Worm (Caenorhabditis elegans) whole organism, L2 larva: ENCODE measurements around the gene apc-11.

ENCODE experiments used
- F13H6.1 ChIP-seq: sonication (generic microtip); optimal IDR thresholded peaks from 2 replicates; lab custom pipeline; 2016; ENCODE audit warnings: missing genetic modification characterization, missing compliant biosample characterization
- R02D3.7 ChIP-seq: fragments of 150-350 bp; optimal IDR thresholded peaks from 2 replicates; lab custom pipeline; 2014; ENCODE audit warnings: missing biosample characterization, missing genetic modification characterization
- Y55F3AM.14 ChIP-seq: fragments of 200-800 bp; sonication (Bioruptor generic); optimal IDR thresholded peaks from 2 replicates; lab custom pipeline; 2018; ENCODE audit warnings: mild to moderate bottlenecking, missing genetic modification characterization, missing compliant biosample characterization
- aly-2 ChIP-seq: fragments of 150-350 bp; optimal IDR thresholded peaks from 2 replicates; lab custom pipeline; 2014; ENCODE audit warnings: missing biosample characterization, missing genetic modification characterization
- ama-1 ChIP-seq: fragments of 150-350 bp; optimal IDR thresholded peaks from 2 replicates; lab custom pipeline; 2018; ENCODE audit warnings: inconsistent platforms
- ceh-16 ChIP-seq: fragments of 150-350 bp; optimal IDR thresholded peaks from 2 replicates; lab custom pipeline; 2014; ENCODE audit warnings: missing biosample characterization, missing genetic modification characterization
- ceh-82 ChIP-seq: fragments of 150-350 bp; optimal IDR thresholded peaks from 2 replicates; lab custom pipeline; 2014; ENCODE audit warnings: missing biosample characterization, missing genetic modification characterization
- egl-27 ChIP-seq: sonication (generic microtip); optimal IDR thresholded peaks from 3 replicates; lab custom pipeline; 2017; ENCODE audit warnings: missing biosample characterization, missing genetic modification reagents, missing genetic modification characterization
- elt-1 ChIP-seq: fragments of 150-350 bp; optimal IDR thresholded peaks from 2 replicates; lab custom pipeline; 2014; ENCODE audit warnings: missing biosample characterization, missing genetic modification characterization
- elt-3 ChIP-seq: sonication (generic microtip); optimal IDR thresholded peaks from 2 replicates; lab custom pipeline; 2017; ENCODE audit warnings: missing biosample characterization, missing genetic modification characterization
- fos-1 ChIP-seq: fragments of 150-350 bp; optimal IDR thresholded peaks from 2 replicates; lab custom pipeline; 2014; ENCODE audit warnings: missing biosample characterization, missing genetic modification characterization
- gmeb-1 ChIP-seq: fragments of 150-350 bp; optimal IDR thresholded peaks from 2 replicates; lab custom pipeline; 2014; ENCODE audit warnings: missing biosample characterization, missing genetic modification characterization
- lin-11 ChIP-seq: fragments of 150-350 bp; sonication (generic microtip); optimal IDR thresholded peaks from 2 replicates; lab custom pipeline; 2014; ENCODE audit warnings: missing biosample characterization, missing genetic modification characterization, inconsistent platforms, mixed read lengths
- lin-13 ChIP-seq: fragments of 150-350 bp; optimal IDR thresholded peaks from 2 replicates; lab custom pipeline; 2014; ENCODE audit warnings: missing biosample characterization, missing genetic modification reagents, missing genetic modification characterization
- lin-39 ChIP-seq: fragments of 150-350 bp; optimal IDR thresholded peaks from 2 replicates; lab custom pipeline; 2014; ENCODE audit warnings: missing biosample characterization, missing genetic modification reagents, missing genetic modification characterization
- lsy-2 ChIP-seq, 2 experiments: fragments of 150-350 bp in 1 of 2; sonication (generic microtip) in 1 of 2; optimal IDR thresholded peaks; 2 replicates each; lab custom pipeline; 2014 to 2017; ENCODE audit warnings: missing biosample characterization in 2 of 2, missing genetic modification characterization in 2 of 2
- nhr-129 ChIP-seq: fragments of 150-350 bp; optimal IDR thresholded peaks from 2 replicates; lab custom pipeline; 2014; ENCODE audit warnings: missing biosample characterization, missing genetic modification characterization
- nhr-21 ChIP-seq: fragments of 150-350 bp; optimal IDR thresholded peaks from 2 replicates; lab custom pipeline; 2014; ENCODE audit warnings: missing biosample characterization, missing genetic modification characterization
- nhr-23 ChIP-seq: fragments of 150-350 bp; optimal IDR thresholded peaks from 2 replicates; lab custom pipeline; 2014; ENCODE audit warnings: missing biosample characterization, missing genetic modification reagents, missing genetic modification characterization
- nhr-237 ChIP-seq: fragments of 150-350 bp; optimal IDR thresholded peaks from 2 replicates; lab custom pipeline; 2014; ENCODE audit warnings: missing biosample characterization, missing genetic modification characterization
- nhr-6 ChIP-seq: fragments of 150-350 bp; optimal IDR thresholded peaks from 2 replicates; lab custom pipeline; 2014; ENCODE audit warnings: missing biosample characterization, missing genetic modification characterization
- nhr-77 ChIP-seq: fragments of 150-350 bp; optimal IDR thresholded peaks from 2 replicates; lab custom pipeline; 2014; ENCODE audit warnings: missing biosample characterization, missing genetic modification characterization
- peb-1 ChIP-seq: fragments of 150-350 bp; optimal IDR thresholded peaks from 2 replicates; lab custom pipeline; 2014; ENCODE audit warnings: missing biosample characterization, missing genetic modification characterization
- sem-4 ChIP-seq: fragments of 150-350 bp; optimal IDR thresholded peaks from 2 replicates; lab custom pipeline; 2014; ENCODE audit warnings: missing biosample characterization, missing genetic modification reagents, missing genetic modification characterization
- sma-3 ChIP-seq: sonication (generic microtip); optimal IDR thresholded peaks from 2 replicates; lab custom pipeline; 2016; ENCODE audit warnings: missing genetic modification reagents, missing genetic modification characterization, missing compliant biosample characterization
- sma-9 ChIP-seq, 2 experiments: fragments of 150-350 bp in 1 of 2; sonication (generic microtip) in 1 of 2; optimal IDR thresholded peaks; 2 replicates each; lab custom pipeline; 2014 to 2016; ENCODE audit warnings: missing genetic modification characterization in 2 of 2, mild to moderate bottlenecking in 1 of 2, missing biosample characterization in 1 of 2, missing compliant biosample characterization in 1 of 2, missing genetic modification reagents in 1 of 2, moderate library complexity in 1 of 2
- unc-39 ChIP-seq: fragments of 150-350 bp; optimal IDR thresholded peaks from 2 replicates; lab custom pipeline; 2014; ENCODE audit warnings: missing biosample characterization, missing genetic modification characterization
- unc-62 ChIP-seq: fragments of 150-350 bp; optimal IDR thresholded peaks from 2 replicates; lab custom pipeline; 2014; ENCODE audit warnings: missing biosample characterization, missing genetic modification reagents, missing genetic modification characterization
- zag-1 ChIP-seq: fragments of 150-350 bp; optimal IDR thresholded peaks from 2 replicates; lab custom pipeline; 2014; ENCODE audit warnings: missing biosample characterization, missing genetic modification characterization
- ztf-11 ChIP-seq: sonication (generic microtip); optimal IDR thresholded peaks from 2 replicates; lab custom pipeline; 2017; ENCODE audit warnings: missing biosample characterization, missing genetic modification characterization
- ztf-4 ChIP-seq: fragments of 150-350 bp; optimal IDR thresholded peaks from 2 replicates; lab custom pipeline; 2014; ENCODE audit warnings: missing biosample characterization, missing genetic modification characterization

The apc-11 gene

DNA sequence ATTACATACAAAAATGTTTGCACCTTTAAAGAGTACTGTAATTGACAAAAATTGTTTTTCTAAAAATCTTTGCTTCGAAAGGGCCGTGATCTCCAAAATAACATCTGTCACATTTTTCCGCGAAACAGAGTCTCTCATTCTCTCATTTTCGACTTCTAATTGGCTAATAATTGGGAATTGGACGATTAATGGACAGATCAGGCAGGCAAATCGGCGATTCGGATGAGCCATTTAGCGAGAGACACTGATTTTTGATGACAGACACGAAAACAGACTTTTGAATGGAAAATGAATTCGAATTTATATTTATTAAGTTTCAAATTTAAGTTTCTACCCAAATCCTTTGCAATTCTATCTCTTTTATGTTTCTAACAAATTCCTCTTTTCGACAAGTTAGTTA is 9.6 kb upstream of the apc-11 start:
- TF ChIP-seq F13H6.1 (tag; lab: Kevin White, UChicago) (no peak), gmeb-1 (no peak), R02D3.7 (tag; lab: Kevin White, UChicago) (no peak), ztf-11 (tag; lab: Kevin White, UChicago) (no peak), elt-3 (tag; lab: Kevin White, UChicago) (no peak), lsy-2 (tag; optimal IDR thresholded peaks at IDR 0.05; lab: Kevin White, UChicago) (no peak), lin-11 (no peak), nhr-21 (no peak), nhr-23 (tag; lab: Kevin White, UChicago) (no peak), lin-39 (tag; lab: Kevin White, UChicago) (no peak), lin-13 (GFP tag; lab: Kevin White, UChicago) (no peak), nhr-237 (tag; lab: Kevin White, UChicago) (no peak), zag-1 (no peak), nhr-77 (tag; lab: Kevin White, UChicago) (no peak), nhr-6 (tag; lab: Kevin White, UChicago) (no peak)
- TF ChIP-seq, all 48 proteins: peak for 0

DNA sequence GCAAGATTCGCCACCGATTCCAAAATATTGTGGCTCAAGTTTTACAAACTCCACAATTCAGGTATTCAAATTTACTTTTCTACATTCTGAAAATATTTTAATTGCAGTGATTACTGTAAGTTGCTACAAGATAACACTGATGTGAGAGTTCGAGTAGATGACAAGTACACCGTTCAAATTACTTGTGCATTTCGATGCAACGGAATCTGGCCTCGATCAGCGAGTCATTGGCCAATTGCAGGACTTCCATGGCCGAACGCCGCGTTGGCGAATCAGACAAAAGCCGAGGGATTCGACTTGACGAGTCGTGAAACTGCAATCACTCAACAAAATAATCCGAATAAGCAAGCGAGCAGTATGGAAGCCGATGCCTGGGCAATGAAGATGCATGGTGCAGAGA is 7.1 kb upstream of the apc-11 start:
- TF ChIP-seq nhr-21 (no peak), egl-27 (tag; lab: Kevin White, UChicago) (no peak), ceh-16 (tag; lab: Kevin White, UChicago) (no peak), elt-3 (tag; lab: Kevin White, UChicago) (no peak), ztf-4 (tag; lab: Kevin White, UChicago) (no peak), aly-2 (no peak), peb-1 (tag; lab: Kevin White, UChicago) (no peak), R02D3.7 (tag; lab: Kevin White, UChicago) (no peak), F13H6.1 (tag; lab: Kevin White, UChicago) (no peak)

DNA sequence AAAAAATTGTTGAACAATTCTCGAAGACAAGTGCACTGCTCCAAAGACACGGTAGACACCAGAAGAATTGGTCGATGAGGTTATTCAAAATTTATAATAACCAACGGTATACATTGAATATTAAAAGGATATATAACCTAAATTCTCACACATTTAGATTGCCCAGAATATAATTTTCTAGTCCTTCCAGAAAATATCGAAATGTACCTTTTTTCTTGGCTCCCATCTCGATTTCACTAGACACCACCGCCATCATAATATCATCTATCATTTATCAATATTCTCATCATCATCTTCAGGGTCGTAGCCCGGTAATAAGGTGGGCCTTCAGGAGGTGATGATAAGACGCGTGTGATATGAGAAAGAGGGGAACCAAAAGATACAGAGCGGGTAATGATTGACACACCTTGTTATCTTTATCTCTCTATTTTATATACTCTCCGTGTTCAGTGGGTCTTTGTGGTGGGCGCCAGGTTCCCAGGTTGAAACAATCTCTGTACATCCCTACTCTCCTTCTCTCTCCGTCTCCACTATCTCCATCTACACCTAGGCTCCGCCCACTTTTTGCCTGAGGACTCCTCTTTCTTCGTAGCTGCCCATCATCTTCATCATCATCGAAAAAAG is 6.0 kb upstream of the apc-11 start, which contains the start of gene mab-21:
Gene mab-21 (plus strand): TSS at position 615 of the 624 bp plus-strand sequence.
- no peak for TF ChIP-seq lin-39 (tag; lab: Kevin White, UChicago)
- no peak for TF ChIP-seq elt-3 (tag; lab: Kevin White, UChicago)
- no peak for TF ChIP-seq unc-39 (tag; lab: Kevin White, UChicago)
- TF ChIP-seq lsy-2 (tag; optimal IDR thresholded peaks at IDR 0.05; lab: Kevin White, UChicago): peak in 1 of 2 experiments; percentile 26
- no peak for TF ChIP-seq R02D3.7 (tag; lab: Kevin White, UChicago)
- peak; percentile 12 for TF ChIP-seq fos-1 (tag; lab: Kevin White, UChicago)
- peak; percentile 26 for TF ChIP-seq nhr-129 (tag; lab: Kevin White, UChicago)
- TF ChIP-seq unc-62 (GFP tag; lab: Kevin White, UChicago): no peak
- no peak for TF ChIP-seq nhr-77 (tag; lab: Kevin White, UChicago)
- TF ChIP-seq ceh-82: no peak
- peak; percentile 35 for TF ChIP-seq sma-9 (GFP tag; optimal IDR thresholded peaks at IDR 0.05; lab: Kevin White, UChicago)
- TF ChIP-seq sma-9 (tag; optimal IDR thresholded peaks at IDR 0.05; lab: Kevin White, UChicago): no peak
- no peak for TF ChIP-seq Y55F3AM.14 (GFP tag; lab: Kevin White, UChicago)
- TF ChIP-seq ama-1: no peak
- TF ChIP-seq elt-1 (tag; lab: Kevin White, UChicago): no peak
- peak; percentile 34 for TF ChIP-seq sem-4 (tag; lab: Kevin White, UChicago)
- peak; percentile 61 for TF ChIP-seq F13H6.1 (tag; lab: Kevin White, UChicago)

DNA sequence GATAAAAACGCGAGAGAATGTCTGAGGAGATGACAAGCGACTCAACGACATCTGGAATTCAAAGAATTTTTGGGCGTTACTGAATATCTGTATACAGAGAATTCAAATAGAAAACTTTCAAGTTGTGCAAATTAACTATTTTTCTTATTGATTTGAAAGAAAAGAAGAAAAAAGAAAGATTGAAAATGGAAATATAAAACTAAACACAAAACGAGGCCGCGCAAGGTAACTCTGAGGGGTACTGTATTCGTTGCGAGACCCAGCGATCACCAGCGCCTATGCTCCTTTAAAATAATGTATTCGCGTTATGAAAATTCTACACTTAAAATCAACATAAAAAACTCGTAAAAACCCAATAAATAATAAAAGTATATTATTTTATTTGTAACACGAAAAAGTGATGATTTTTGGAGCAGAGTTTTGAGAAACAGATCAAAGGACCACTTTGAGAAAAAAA is 1.6 kb upstream of the apc-11 start, which contains the start of gene asb-1:
Gene asb-1 (minus strand): TSS at position 51 of the 457 bp plus-strand sequence.
- no peak for TF ChIP-seq F13H6.1 (tag; lab: Kevin White, UChicago)
- TF ChIP-seq nhr-129 (tag; lab: Kevin White, UChicago): no peak
- no peak for TF ChIP-seq unc-62 (GFP tag; lab: Kevin White, UChicago)
- no peak for TF ChIP-seq sma-3
- TF ChIP-seq, all 48 proteins: peak for 0

DNA sequence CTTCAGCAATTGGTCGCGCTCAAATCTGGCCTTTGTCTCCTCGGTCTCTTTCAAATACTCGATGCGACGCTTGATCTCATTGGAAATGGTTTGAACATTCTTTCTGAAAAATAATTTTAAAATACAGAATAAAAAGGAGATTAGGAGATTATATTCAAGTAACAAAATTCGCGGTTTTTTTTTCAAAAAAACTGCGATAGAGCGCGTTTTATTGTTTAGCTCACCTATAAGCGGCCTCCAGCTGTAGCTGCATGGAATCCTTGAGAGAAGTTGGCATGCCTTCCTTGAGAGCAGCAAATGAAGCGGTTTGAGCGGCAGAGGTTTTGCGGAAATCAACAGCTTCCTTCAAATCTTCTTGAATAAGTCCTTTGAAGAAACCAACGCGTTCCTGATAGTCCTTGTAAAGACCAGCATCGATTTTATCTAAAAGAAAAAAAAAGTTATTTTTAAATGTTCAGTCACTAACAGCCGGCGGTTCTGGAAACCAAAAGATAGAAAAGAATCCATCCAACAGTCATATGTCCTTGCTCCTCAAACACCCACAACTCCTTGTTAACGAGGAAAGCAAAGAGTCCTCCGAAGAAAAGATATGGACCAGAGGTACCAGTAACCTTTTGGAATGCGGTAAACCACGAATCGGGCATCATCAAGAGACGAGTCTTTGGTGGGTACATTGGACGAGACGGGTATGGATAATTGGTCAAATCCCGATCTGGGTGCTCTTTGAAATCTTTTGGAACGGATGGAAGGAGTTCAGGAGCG is 719 bp upstream of the apc-11 start:
- no peak for TF ChIP-seq egl-27 (tag; lab: Kevin White, UChicago)
- TF ChIP-seq ztf-4 (tag; lab: Kevin White, UChicago): no peak
